Worm (Caenorhabditis elegans) whole organism, young adult: Measurements from ENCODE around the gene cdt-2.
A peak's percentile ranks its signal among the peaks of the same experiment; 100 is the strongest.

Experiments
- B0035.1 ChIP-seq: sonication (generic microtip); optimal IDR thresholded peaks from 2 replicates; lab custom pipeline; 2016; ENCODE audit warnings: missing genetic modification characterization, mild to moderate bottlenecking, missing compliant biosample characterization, missing genotype, missing genetic modification reagents
- C17E4.6 ChIP-seq: fragments of 200-800 bp; sonication (Bioruptor generic); IDR thresholded peaks from 2 replicates; pipeline ENCODE4 v1.3.6; 2022; ENCODE audit warnings: missing genetic modification reagents, missing genetic modification characterization, missing compliant biosample characterization
- F10E7.11 ChIP-seq: sonication (generic microtip); optimal IDR thresholded peaks from 2 replicates; lab custom pipeline; 2017; ENCODE audit warnings: mild to moderate bottlenecking, missing genetic modification characterization, moderate library complexity, missing compliant biosample characterization
- F22D6.2 ChIP-seq: sonication (generic microtip); optimal IDR thresholded peaks from 2 replicates; lab custom pipeline; 2016; ENCODE audit warnings: mild to moderate bottlenecking, missing genetic modification characterization, missing compliant biosample characterization
- F55B11.4 ChIP-seq: sonication (generic microtip); optimal IDR thresholded peaks from 2 replicates; lab custom pipeline; 2016; ENCODE audit warnings: missing compliant biosample characterization, missing genetic modification characterization, borderline replicate concordance; ENCODE audit not compliant: insufficient read depth
- F57C9.4 ChIP-seq: sonication (generic microtip); optimal IDR thresholded peaks from 2 replicates; lab custom pipeline; 2017; ENCODE audit warnings: mild to moderate bottlenecking, missing genetic modification characterization, missing compliant biosample characterization
- K11D2.4 ChIP-seq: fragments of 200-800 bp; sonication (Bioruptor generic); IDR thresholded peaks from 2 replicates; pipeline ENCODE4 v1.3.6; 2022; ENCODE audit warnings: missing genetic modification reagents, missing genetic modification characterization, missing compliant biosample characterization
- T07F8.4 ChIP-seq: sonication (generic microtip); optimal IDR thresholded peaks from 2 replicates; lab custom pipeline; 2016; ENCODE audit warnings: mild to moderate bottlenecking, missing genetic modification characterization, moderate library complexity, missing compliant biosample characterization
- Y53F4B.3 ChIP-seq: fragments of 200-800 bp; sonication (Bioruptor generic); IDR thresholded peaks from 2 replicates; pipeline ENCODE4 v1.3.6; 2022; ENCODE audit warnings: missing genetic modification reagents, missing genetic modification characterization, missing compliant biosample characterization
- Y56A3A.18 ChIP-seq: fragments of 200-800 bp; sonication (Bioruptor generic); IDR thresholded peaks from 2 replicates; pipeline ENCODE4 v1.3.6; 2022; ENCODE audit warnings: missing genetic modification reagents, missing genetic modification characterization, missing compliant biosample characterization
- Y95B8A.8 ChIP-seq: fragments of 200-800 bp; sonication (Bioruptor generic); IDR thresholded peaks from 2 replicates; pipeline ENCODE4 v1.3.6; 2022; ENCODE audit warnings: missing genetic modification reagents, missing genetic modification characterization, missing compliant biosample characterization
- ama-1 ChIP-seq, 3 experiments: fragments of 150-350 bp in 1 of 3; sonication (generic microtip) in 2 of 3; optimal IDR thresholded peaks; 2 replicates each; lab custom pipeline; 2014 to 2018; ENCODE audit warnings: missing biosample characterization in 2 of 3, missing genetic modification characterization in 2 of 3, missing genetic modification reagents in 2 of 3
- aptf-3 ChIP-seq: fragments of 200-800 bp; sonication (Bioruptor generic); IDR thresholded peaks from 2 replicates; pipeline ENCODE4 v1.3.6; 2022; ENCODE audit warnings: missing genetic modification characterization, missing compliant biosample characterization
- attf-3 ChIP-seq: fragments of 200-800 bp; sonication (Bioruptor generic); conservative IDR thresholded peaks from 2 replicates; pipeline ENCODE4 v1.3.6; 2022; ENCODE audit warnings: missing genetic modification reagents, missing genetic modification characterization, missing compliant biosample characterization
- attf-5 ChIP-seq: fragments of 200-800 bp; sonication (Bioruptor generic); optimal IDR thresholded peaks from 2 replicates; lab custom pipeline; 2018; ENCODE audit warnings: mild to moderate bottlenecking, missing genetic modification characterization, missing compliant biosample characterization
- ceh-100 ChIP-seq: fragments of 200-800 bp; sonication (Bioruptor generic); IDR thresholded peaks from 2 replicates; pipeline ENCODE4 v1.3.6; 2022; ENCODE audit warnings: missing genetic modification reagents, missing genetic modification characterization, missing compliant biosample characterization
- ceh-27 ChIP-seq: fragments of 200-800 bp; sonication (Bioruptor generic); optimal IDR thresholded peaks from 2 replicates; lab custom pipeline; 2018; ENCODE audit warnings: mild to moderate bottlenecking, missing genetic modification characterization, moderate library complexity, missing compliant biosample characterization
- ceh-40 ChIP-seq: fragments of 200-800 bp; sonication (Bioruptor generic); IDR thresholded peaks from 2 replicates; pipeline ENCODE4 v1.3.6; 2022; ENCODE audit warnings: missing genetic modification characterization, missing compliant biosample characterization
- ceh-58 ChIP-seq: fragments of 200-800 bp; sonication (Bioruptor generic); IDR thresholded peaks from 2 replicates; pipeline ENCODE4 v1.3.6; 2022; ENCODE audit warnings: missing genetic modification characterization, missing compliant biosample characterization
- dpl-1 ChIP-seq: fragments of 150-350 bp; optimal IDR thresholded peaks from 2 replicates; lab custom pipeline; 2014; ENCODE audit warnings: missing biosample characterization, missing genetic modification reagents, missing genetic modification characterization
- egl-44 ChIP-seq: fragments of 200-800 bp; sonication (Bioruptor generic); IDR thresholded peaks from 2 replicates; pipeline ENCODE4 v1.3.6; 2022; ENCODE audit warnings: missing genetic modification reagents, missing genetic modification characterization, missing compliant biosample characterization
- egrh-3 ChIP-seq: fragments of 200-800 bp; sonication (Bioruptor generic); IDR thresholded peaks from 2 replicates; pipeline ENCODE4 v1.3.6; 2022; ENCODE audit warnings: missing genetic modification reagents, missing genetic modification characterization, missing compliant biosample characterization
- ekl-4 ChIP-seq: fragments of 200-800 bp; sonication (Bioruptor generic); IDR thresholded peaks from 2 replicates; pipeline ENCODE4 v1.3.6; 2022; ENCODE audit warnings: missing genetic modification reagents, missing genetic modification characterization, missing compliant biosample characterization
- hlh-12 ChIP-seq: sonication (generic microtip); optimal IDR thresholded peaks from 2 replicates; lab custom pipeline; 2016; ENCODE audit warnings: missing genetic modification characterization, missing compliant biosample characterization
- hmg-1.2 ChIP-seq: fragments of 200-800 bp; sonication (Bioruptor generic); IDR thresholded peaks from 2 replicates; pipeline ENCODE4 v1.3.6; 2022; ENCODE audit warnings: missing genetic modification reagents, missing genetic modification characterization, missing compliant biosample characterization
- hsf-1 ChIP-seq: fragments of 200-800 bp; sonication (Bioruptor generic); IDR thresholded peaks from 2 replicates; pipeline ENCODE4 v1.3.6; 2022; ENCODE audit warnings: missing genetic modification reagents, missing genetic modification characterization, missing compliant biosample characterization
- let-526 ChIP-seq: fragments of 200-800 bp; sonication (Bioruptor generic); IDR thresholded peaks from 2 replicates; pipeline ENCODE4 v1.3.6; 2022; ENCODE audit warnings: missing genetic modification reagents, missing genetic modification characterization, missing compliant biosample characterization
- lin-26 ChIP-seq: fragments of 200-800 bp; sonication (Bioruptor generic); IDR thresholded peaks from 2 replicates; pipeline ENCODE4 v1.3.6; 2022; ENCODE audit warnings: missing genetic modification reagents, missing genetic modification characterization, missing compliant biosample characterization
- lin-35 ChIP-seq, 3 experiments: fragments of 150-350 bp in 2 of 3; sonication (generic microtip) in 1 of 3; optimal IDR thresholded peaks; 2 replicates each; lab custom pipeline; 2014 to 2018; ENCODE audit warnings: missing biosample characterization in 3 of 3, missing genetic modification characterization in 3 of 3, missing genetic modification reagents in 3 of 3
- madf-6 ChIP-seq: fragments of 200-800 bp; sonication (Bioruptor generic); IDR thresholded peaks from 2 replicates; pipeline ENCODE4 v1.3.6; 2022; ENCODE audit warnings: missing genetic modification reagents, missing genetic modification characterization, missing compliant biosample characterization
- madf-8 ChIP-seq: fragments of 200-800 bp; sonication (Bioruptor generic); conservative IDR thresholded peaks from 2 replicates; pipeline ENCODE4 v1.3.6; 2022; ENCODE audit warnings: missing genetic modification reagents, missing genetic modification characterization, missing compliant biosample characterization
- mcd-1 ChIP-seq: fragments of 200-800 bp; sonication (Bioruptor generic); IDR thresholded peaks from 2 replicates; pipeline ENCODE4 v1.3.6; 2022; ENCODE audit warnings: missing genetic modification reagents, missing genetic modification characterization, missing compliant biosample characterization
- mel-28 ChIP-seq: sonication (generic microtip); optimal IDR thresholded peaks from 2 replicates; lab custom pipeline; 2016; ENCODE audit warnings: borderline replicate concordance, mild to moderate bottlenecking, missing genetic modification characterization, missing compliant biosample characterization
- nfya-1 ChIP-seq: sonication (generic microtip); optimal IDR thresholded peaks from 2 replicates; lab custom pipeline; 2017; ENCODE audit warnings: antibody characterized with exemption, missing compliant biosample characterization, missing genetic modification characterization, borderline replicate concordance; ENCODE audit not compliant: insufficient read depth
- nhr-27 ChIP-seq: fragments of 200-800 bp; sonication (Bioruptor generic); optimal IDR thresholded peaks from 2 replicates; lab custom pipeline; 2018; ENCODE audit warnings: mild to moderate bottlenecking, missing genetic modification characterization, moderate library complexity, missing compliant biosample characterization
- nhr-80 ChIP-seq: sonication (generic microtip); optimal IDR thresholded peaks from 2 replicates; lab custom pipeline; 2016; ENCODE audit warnings: missing genetic modification characterization, missing compliant biosample characterization
- nhr-90 ChIP-seq: sonication (generic microtip); optimal IDR thresholded peaks from 2 replicates; lab custom pipeline; 2016; ENCODE audit warnings: missing genotype, mild to moderate bottlenecking, missing genetic modification characterization, missing compliant biosample characterization
- pha-4 ChIP-seq: fragments of 150-350 bp; sonication (generic microtip); optimal IDR thresholded peaks from 2 replicates; lab custom pipeline; 2014; ENCODE audit warnings: missing biosample characterization, missing genetic modification reagents, missing genetic modification characterization
- sea-2 ChIP-seq: fragments of 200-800 bp; sonication (Bioruptor generic); IDR thresholded peaks from 2 replicates; pipeline ENCODE4 v1.3.6; 2022; ENCODE audit warnings: missing genetic modification characterization, missing compliant biosample characterization
- snpc-1.1 ChIP-seq: sonication (generic microtip); optimal IDR thresholded peaks from 2 replicates; lab custom pipeline; 2017; ENCODE audit warnings: missing genetic modification characterization, mild to moderate bottlenecking, missing compliant biosample characterization, antibody characterized with exemption, moderate library complexity, missing genotype, missing genetic modification reagents; ENCODE audit not compliant: insufficient read depth
- snpc-1.3 ChIP-seq: sonication (generic microtip); optimal IDR thresholded peaks from 2 replicates; lab custom pipeline; 2017; ENCODE audit warnings: missing genetic modification characterization, mild to moderate bottlenecking, missing compliant biosample characterization, antibody characterized with exemption, moderate library complexity, missing genotype, missing genetic modification reagents; ENCODE audit not compliant: insufficient read depth
- snpc-4 ChIP-seq, 5 experiments: fragments of 150-350 bp in 1 of 5; sonication (generic microtip) in 4 of 5; optimal IDR thresholded peaks; 2 replicates each; lab custom pipeline; 2014 to 2018; ENCODE audit warnings: missing genetic modification characterization in 5 of 5, missing biosample characterization in 3 of 5, antibody characterized with exemption in 2 of 5, mild to moderate bottlenecking in 2 of 5, missing compliant biosample characterization in 2 of 5, missing genotype in 2 of 5, moderate library complexity in 2 of 5, missing genetic modification reagents in 1 of 5
- somi-1 ChIP-seq: fragments of 200-800 bp; sonication (Bioruptor generic); optimal IDR thresholded peaks from 2 replicates; lab custom pipeline; 2018; ENCODE audit warnings: mild to moderate bottlenecking, missing genetic modification characterization, missing compliant biosample characterization
- tbp1 ChIP-seq: fragments of 200-800 bp; sonication (Bioruptor generic); optimal IDR thresholded peaks from 2 replicates; lab custom pipeline; 2018; ENCODE audit warnings: mild to moderate bottlenecking, missing genetic modification characterization, missing compliant biosample characterization
- tbx-9 ChIP-seq: sonication (generic microtip); optimal IDR thresholded peaks from 2 replicates; lab custom pipeline; 2016; ENCODE audit warnings: borderline replicate concordance, missing genetic modification characterization, inconsistent platforms, missing compliant biosample characterization
- zim-3 ChIP-seq: sonication (generic microtip); optimal IDR thresholded peaks from 2 replicates; lab custom pipeline; 2017; ENCODE audit warnings: mild to moderate bottlenecking, missing genetic modification characterization, moderate library complexity, missing compliant biosample characterization
- ztf-26 ChIP-seq: sonication (generic microtip); optimal IDR thresholded peaks from 2 replicates; lab custom pipeline; 2017; ENCODE audit warnings: missing genetic modification characterization, missing compliant biosample characterization

cdt-2 gene

DNA sequence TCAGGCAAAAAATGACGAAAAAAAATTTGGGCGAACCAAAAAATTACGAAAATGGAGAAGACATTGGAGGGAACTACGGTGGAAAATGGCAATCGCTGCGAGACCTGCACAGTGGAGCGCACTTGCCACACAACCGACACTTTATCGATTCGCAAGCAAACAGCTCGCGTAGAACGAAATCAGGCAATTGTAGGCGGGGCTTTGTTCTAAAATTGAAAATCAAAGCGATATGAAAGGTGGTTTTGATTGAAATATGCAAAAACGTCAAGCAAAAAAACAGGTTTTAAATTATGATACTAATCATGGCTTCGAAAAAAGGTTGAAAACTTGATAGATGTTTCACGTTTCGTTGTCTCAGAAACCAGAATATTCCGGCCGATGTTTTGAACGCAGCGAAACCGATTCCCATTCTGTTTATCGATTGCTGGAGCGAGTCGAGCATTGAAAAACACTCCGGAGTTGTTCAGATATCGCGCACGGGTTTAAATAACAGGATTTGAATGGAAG, 11.3 kb upstream of the cdt-2 start, which contains the start of the genes fib-1 and mut-15:
Gene fib-1, minus strand, starts transcription at position 40 of the 507 bp plus-strand sequence.
Gene mut-15, plus strand, starts transcription at position 360 of the 507 bp plus-strand sequence.
- TF ChIP-seq dpl-1 (GFP tag; lab: Kevin White, UChicago) (peak; percentile 54), nfya-1 (no peak), ceh-27 (GFP tag; lab: Kevin White, UChicago) (peak; percentile 95), Y53F4B.3 (GFP tag; lab: Robert Waterston, UW) (peak; percentile 27; the same call in 1 of the 2 replicates), madf-8 (GFP tag; lab: Robert Waterston, UW) (peak; percentile 71), madf-6 (peak; percentile 84), hlh-12 (tag; lab: Kevin White, UChicago) (no peak), sea-2 (GFP tag; lab: Robert Waterston, UW) (0 out of 2 replicates have a peak, but pooled peaks have one; percentile 27), ztf-26 (tag; lab: Kevin White, UChicago) (peak; percentile 75), pha-4 (tag; lab: Kevin White, UChicago) (peak; percentile 85), Y95B8A.8 (GFP tag; lab: Robert Waterston, UW) (peak; percentile 71; the same call in 1 of the 2 replicates), egrh-3 (GFP tag; lab: Robert Waterston, UW) (no peak), ceh-100 (GFP tag; lab: Robert Waterston, UW) (peak; percentile 98), somi-1 (GFP tag; lab: Kevin White, UChicago) (peak; percentile 41), mel-28 (tag; lab: Kevin White, UChicago) (no peak), snpc-1.3 (peak; percentile 49), Y56A3A.18 (GFP tag; lab: Robert Waterston, UW) (no peak), F57C9.4 (tag; lab: Kevin White, UChicago) (no peak), attf-3 (GFP tag; lab: Robert Waterston, UW) (peak; percentile 85), tbx-9 (tag; lab: Kevin White, UChicago) (no peak), K11D2.4 (GFP tag; lab: Robert Waterston, UW) (peak; percentile 81), snpc-1.1 (peak; percentile 23), egl-44 (GFP tag; lab: Robert Waterston, UW) (0 out of 2 replicates have a peak, but pooled peaks have one; percentile 45), nhr-90 (tag; lab: Kevin White, UChicago) (no peak), aptf-3 (GFP tag; lab: Robert Waterston, UW) (no peak), snpc-4 (GFP tag; optimal IDR thresholded peaks at IDR 0.05; lab: Kevin White, UChicago) (peak; percentile 69), snpc-4 (tag; optimal IDR thresholded peaks at IDR 0.05; lab: Kevin White, UChicago) (peak; percentile 66 to 83 (median 75)), T07F8.4 (tag; lab: Kevin White, UChicago) (no peak), ceh-40 (no peak), ceh-58 (no peak), ekl-4 (GFP tag; lab: Robert Waterston, UW) (peak; percentile 84), B0035.1 (tag; lab: Kevin White, UChicago) (no peak), nhr-27 (tag; lab: Kevin White, UChicago) (no peak), hsf-1 (peak; percentile 71), attf-5 (GFP tag; lab: Kevin White, UChicago) (peak; percentile 95), F10E7.11 (no peak), ama-1 (optimal IDR thresholded peaks at IDR 0.05; lab: Kevin White, UChicago) (no peak), ama-1 (GFP tag; optimal IDR thresholded peaks at IDR 0.05; lab: Kevin White, UChicago) (no peak), C17E4.6 (no peak), nhr-80 (peak; percentile 56), zim-3 (tag; lab: Kevin White, UChicago) (no peak), tbp1 (GFP tag; lab: Kevin White, UChicago) (peak; percentile 72), let-526 (GFP tag; lab: Robert Waterston, UW) (0 out of 2 replicates have a peak, but pooled peaks have one; percentile 61), F55B11.4 (tag; lab: Kevin White, UChicago) (no peak), hmg-1.2 (peak; percentile 72), lin-35 (GFP tag; optimal IDR thresholded peaks at IDR 0.05; lab: Kevin White, UChicago) (peak in 2 of 3 experiments; percentile 48 to 80), F22D6.2 (tag; lab: Kevin White, UChicago) (no peak), lin-26 (GFP tag; lab: Robert Waterston, UW) (no peak), mcd-1 (peak; percentile 99)
